Fruit fly (Drosophila melanogaster) whole organism, prepupa: ENCODE results near the gene CG11037.

Experiments
- CG10669 ChIP-seq: fragments of 200-800 bp; sonication (Bioruptor generic); optimal IDR thresholded peaks from 3 replicates; lab custom pipeline; 2018; ENCODE audit warnings: missing biosample characterization, mild to moderate bottlenecking, missing genetic modification characterization, moderate library complexity
- CG3032 ChIP-seq: fragments of 200-800 bp; optimal IDR thresholded peaks from 2 replicates; lab custom pipeline; 2019; ENCODE audit warnings: missing biosample characterization, mild to moderate bottlenecking, missing genetic modification characterization, moderate library complexity
- CG32006 ChIP-seq: fragments of 200-800 bp; sonication (Bioruptor generic); optimal IDR thresholded peaks from 3 replicates; lab custom pipeline; 2017; ENCODE audit warnings: missing biosample characterization, mild to moderate bottlenecking, missing genetic modification characterization
- Ets96B ChIP-seq: fragments of 200-800 bp; optimal IDR thresholded peaks from 2 replicates; lab custom pipeline; 2019; ENCODE audit warnings: missing biosample characterization, mild to moderate bottlenecking, missing genetic modification characterization, moderate library complexity
- Met ChIP-seq: fragments of 200-800 bp; sonication (Bioruptor generic); optimal IDR thresholded peaks from 3 replicates; lab custom pipeline; 2016; ENCODE audit warnings: missing biosample characterization, missing genetic modification characterization
- Sox102F ChIP-seq: fragments of 200-800 bp; sonication (Bioruptor generic); optimal IDR thresholded peaks from 2 replicates; lab custom pipeline; 2016; ENCODE audit warnings: missing biosample characterization, mild to moderate bottlenecking, missing genetic modification characterization
- Sox15 ChIP-seq: fragments of 200-800 bp; sonication (Bioruptor generic); optimal IDR thresholded peaks from 3 replicates; lab custom pipeline; 2016; ENCODE audit warnings: missing biosample characterization, missing genetic modification characterization
- dac ChIP-seq: fragments of 200-800 bp; sonication (Bioruptor generic); optimal IDR thresholded peaks from 2 replicates; lab custom pipeline; 2017; ENCODE audit warnings: missing biosample characterization, mild to moderate bottlenecking, missing genetic modification characterization
- fd85E ChIP-seq: fragments of 200-800 bp; sonication (Bioruptor generic); optimal IDR thresholded peaks from 3 replicates; lab custom pipeline; 2016; ENCODE audit warnings: missing biosample characterization, missing genetic modification characterization

DNA sequence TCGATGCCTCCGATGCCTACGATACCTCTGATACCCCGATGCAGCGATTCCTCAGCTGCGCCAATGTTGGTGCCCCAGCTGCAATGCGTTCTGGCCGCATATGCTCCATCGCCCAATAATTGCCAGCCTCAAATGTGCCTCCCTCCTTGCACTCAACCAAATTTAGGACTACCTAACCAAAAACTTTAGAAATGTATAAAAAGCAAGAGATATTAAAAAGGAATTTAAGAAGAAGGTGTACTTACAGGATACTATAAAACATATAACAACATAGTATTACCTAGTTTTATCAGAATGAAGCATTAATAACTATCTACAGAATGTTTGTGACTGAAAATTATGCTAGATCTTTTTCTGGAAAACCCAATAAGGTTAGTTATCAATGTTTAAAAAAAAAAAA is 20.5 kb upstream of the CG11037 start:
- TF ChIP-seq Ets96B (peak; percentile 32), Sox15 (GFP tag; lab: Kevin White, UChicago) (no peak), Met (GFP tag; lab: Kevin White, UChicago) (peak; percentile 47), CG10669 (no peak), Sox102F (GFP tag; lab: Kevin White, UChicago) (peak; percentile 24), CG32006 (GFP tag; lab: Kevin White, UChicago) (peak; percentile 15), dac (GFP tag; lab: Kevin White, UChicago) (no peak), fd85E (GFP tag; lab: Kevin White, UChicago) (no peak), CG3032 (tag; lab: Kevin White, UChicago) (peak; percentile 27)
